Worm (Caenorhabditis elegans) whole organism, early embryonic: ENCODE data around the gene drp-1.

Experiments used
- B0310.2 ChIP-seq: sonication (generic microtip); optimal IDR thresholded peaks from 2 replicates; lab custom pipeline; 2016; ENCODE audit warnings: mild to moderate bottlenecking, missing genetic modification characterization, missing compliant biosample characterization
- F13C5.2 ChIP-seq: sonication (generic microtip); optimal IDR thresholded peaks from 2 replicates; lab custom pipeline; 2017; ENCODE audit warnings: mild to moderate bottlenecking, missing genetic modification characterization, inconsistent platforms, missing compliant biosample characterization
- ama-1 ChIP-seq: fragments of 150-350 bp; optimal IDR thresholded peaks from 2 replicates; lab custom pipeline; 2014
- ceh-13 ChIP-seq: fragments of 200-800 bp; sonication (Bioruptor generic); optimal IDR thresholded peaks from 2 replicates; lab custom pipeline; 2018; ENCODE audit warnings: mild to moderate bottlenecking, missing genetic modification characterization, missing compliant biosample characterization
- ceh-36 ChIP-seq: sonication (generic microtip); optimal IDR thresholded peaks from 2 replicates; lab custom pipeline; 2016; ENCODE audit warnings: missing genetic modification characterization, inconsistent platforms, missing compliant biosample characterization
- ets-7 ChIP-seq: sonication (generic microtip); optimal IDR thresholded peaks from 2 replicates; lab custom pipeline; 2016; ENCODE audit warnings: missing genotype, missing genetic modification characterization, missing compliant biosample characterization
- flt-1 ChIP-seq: fragments of 200-800 bp; sonication (Bioruptor generic); IDR thresholded peaks from 2 replicates; pipeline ENCODE4 v1.3.6; 2022; ENCODE audit warnings: missing genetic modification characterization, missing compliant biosample characterization
- hmbx-1 ChIP-seq: sonication (generic microtip); optimal IDR thresholded peaks from 2 replicates; lab custom pipeline; 2016; ENCODE audit warnings: mild to moderate bottlenecking, missing genetic modification characterization, missing compliant biosample characterization
- hmg-4 ChIP-seq: fragments of 200-800 bp; sonication (Bioruptor generic); optimal IDR thresholded peaks from 2 replicates; lab custom pipeline; 2018; ENCODE audit warnings: mild to moderate bottlenecking, missing genetic modification characterization, missing compliant biosample characterization
- scrt-1 ChIP-seq: fragments of 200-800 bp; sonication (Bioruptor generic); IDR thresholded peaks from 2 replicates; pipeline ENCODE4 v1.3.6; 2022; ENCODE audit warnings: missing genetic modification characterization, missing compliant biosample characterization
- sea-1 ChIP-seq: fragments of 200-800 bp; sonication (Bioruptor generic); conservative IDR thresholded peaks from 2 replicates; pipeline ENCODE4 v1.3.6; 2022; ENCODE audit warnings: missing genetic modification characterization, missing compliant biosample characterization
- tbx-11 ChIP-seq: fragments of 200-800 bp; sonication (Bioruptor generic); IDR thresholded peaks from 2 replicates; pipeline ENCODE4 v1.3.6; 2022; ENCODE audit warnings: missing genetic modification characterization, missing compliant biosample characterization
- tbx-37 ChIP-seq: fragments of 200-800 bp; sonication (Bioruptor generic); conservative IDR thresholded peaks from 2 replicates; pipeline ENCODE4 v1.3.6; 2022; ENCODE audit warnings: missing genetic modification reagents, missing genetic modification characterization, missing compliant biosample characterization
- tra-4 ChIP-seq: sonication (generic microtip); optimal IDR thresholded peaks from 2 replicates; lab custom pipeline; 2017; ENCODE audit warnings: missing genetic modification characterization, missing compliant biosample characterization

ce11 chrIV:5564293-5564692, 26.0 kb downstream of the drp-1 start:
- TF ChIP-seq ama-1 (lab: Kevin White, UChicago): no peak
- no peak for TF ChIP-seq scrt-1
- TF ChIP-seq sea-1 (GFP tag; lab: Robert Waterston, UW): no peak
- no peak for TF ChIP-seq ceh-13
- no peak for TF ChIP-seq B0310.2 (tag; lab: Kevin White, UChicago)
- TF ChIP-seq flt-1 (GFP tag; lab: Robert Waterston, UW): no peak
- no peak for TF ChIP-seq hmg-4 (GFP tag; lab: Kevin White, UChicago)
- TF ChIP-seq ets-7 (tag; lab: Kevin White, UChicago): no peak
- TF ChIP-seq ceh-36: no peak
- TF ChIP-seq tbx-11: no peak
- no peak for TF ChIP-seq F13C5.2
- TF ChIP-seq tbx-37: no peak
- TF ChIP-seq tra-4 (tag; lab: Kevin White, UChicago): no peak
- TF ChIP-seq hmbx-1 (tag; lab: Kevin White, UChicago): no peak
